Fruit fly (Drosophila melanogaster) Kc167 (cell line): ENCODE measurements around the gene CG31231.

Source experiments
- Myc ChIP-seq: fragments of >200 bp; optimal IDR thresholded peaks from 2 replicates; lab custom pipeline; 2017; ENCODE audit warnings: missing external identifiers
- Sin3A ChIP-seq: fragments of >200 bp; optimal IDR thresholded peaks from 2 replicates; lab custom pipeline; 2018; ENCODE audit warnings: missing external identifiers
- h ChIP-seq: fragments of >200 bp; optimal IDR thresholded peaks from 3 replicates; lab custom pipeline; 2018; ENCODE audit warnings: missing external identifiers
- insv ChIP-seq: fragments of >200 bp; optimal IDR thresholded peaks from 3 replicates; lab custom pipeline; 2018; ENCODE audit warnings: missing external identifiers
- psq ChIP-seq: fragments of >200 bp; optimal IDR thresholded peaks from 2 replicates; lab custom pipeline; 2017; ENCODE audit warnings: missing external identifiers
- ttk ChIP-seq: sonication (Bioruptor generic); optimal IDR thresholded peaks from 2 replicates; lab custom pipeline; 2017; ENCODE audit warnings: missing external identifiers

The CG31231 gene

dm6 chr3R:18694952-18695351, 29.8 kb downstream of the CG31231 start, which contains the start of gene CG34282:
Gene CG34282, plus strand, starts transcription at chr3R:18695252.
- TF ChIP-seq ttk, result no peak
- TF ChIP-seq Myc (lab: Kevin White, UChicago), result no peak
- no peak for TF ChIP-seq h (lab: Kevin White, UChicago)
- no peak for TF ChIP-seq insv (lab: Kevin White, UChicago)
- TF ChIP-seq psq (lab: Kevin White, UChicago), result no peak
- no peak for TF ChIP-seq Sin3A (lab: Kevin White, UChicago)

dm6 chr3R:18698855-18699569, 33.9 kb downstream of the CG31231 start:
- TF ChIP-seq ttk (no peak), insv (lab: Kevin White, UChicago) (no peak), h (lab: Kevin White, UChicago) (no peak), Myc (lab: Kevin White, UChicago) (no peak), Sin3A (lab: Kevin White, UChicago) (no peak), psq (lab: Kevin White, UChicago) (no peak)

- TF ChIP-seq psq (lab: Kevin White, UChicago), result no peak
- TF ChIP-seq insv (lab: Kevin White, UChicago), result no peak
- no peak for TF ChIP-seq h (lab: Kevin White, UChicago)
- no peak for TF ChIP-seq Sin3A (lab: Kevin White, UChicago)
- no peak for TF ChIP-seq ttk
- TF ChIP-seq Myc (lab: Kevin White, UChicago), result no peak
Measured at dm6 chr3R:18703514-18703913, 38.4 kb downstream of the CG31231 start.

- TF ChIP-seq psq (lab: Kevin White, UChicago), result no peak
- no peak for TF ChIP-seq Sin3A (lab: Kevin White, UChicago)
- no peak for TF ChIP-seq ttk
- no peak for TF ChIP-seq Myc (lab: Kevin White, UChicago)
- no peak for TF ChIP-seq h (lab: Kevin White, UChicago)
- TF ChIP-seq insv (lab: Kevin White, UChicago), result no peak
Measured at dm6 chr3R:18705150-18705549, 40.0 kb downstream of the CG31231 start, which contains the start of the genes ChAT and VAChT. Gene ChAT, plus strand, starts transcription at chr3R:18705501. Gene VAChT, plus strand, starts transcription at chr3R:18705501.

dm6 chr3R:18706289-18706688, 41.1 kb downstream of the CG31231 start:
- TF ChIP-seq ttk, result no peak
- TF ChIP-seq h (lab: Kevin White, UChicago), result no peak
- TF ChIP-seq insv (lab: Kevin White, UChicago), result no peak
- TF ChIP-seq Sin3A (lab: Kevin White, UChicago), result no peak
- TF ChIP-seq Myc (lab: Kevin White, UChicago), result no peak
- no peak for TF ChIP-seq psq (lab: Kevin White, UChicago)

dm6 chr3R:18707492-18707891, 42.3 kb downstream of the CG31231 start:
- TF ChIP-seq Sin3A (lab: Kevin White, UChicago) (no peak), insv (lab: Kevin White, UChicago) (no peak), psq (lab: Kevin White, UChicago) (no peak)
